Worm (Caenorhabditis elegans): ENCODE measurements around the gene cept-2.
"Not testable (repeated sequence)": the region's sequence is repeated elsewhere in the genome, so short reads cannot be mapped to it uniquely, and the experiment has no call there.

- TF ChIP-seq T20F7.1 (GFP tag; optimal IDR thresholded peaks at IDR 0.05); lin-15B (tag; optimal IDR thresholded peaks at IDR 0.05); nhr-76 (tag; optimal IDR thresholded peaks at IDR 0.05); F10B5.3 (tag; optimal IDR thresholded peaks at IDR 0.05); rbr-2 (tag; optimal IDR thresholded peaks at IDR 0.05); tra-1 (GFP tag; IDR thresholded peaks at IDR 0.05); mep-1 (tag; optimal IDR thresholded peaks at IDR 0.05): not testable (repeated sequence)
These were observed 37.9 kb upstream of the cept-2 start, which contains the start of gene F14D7.14 for ce11 chrV:14309632-14310031.
